Worm (Caenorhabditis elegans) whole organism, late embryonic: ENCODE data around the gene Y116A8C.470.
"Not testable (repeated sequence)": the region's sequence is repeated elsewhere in the genome, so short reads cannot be mapped to it uniquely, and the experiment has no call there.

Source experiments
- K02D7.2 ChIP-seq: sonication (generic microtip); optimal IDR thresholded peaks from 2 replicates; lab custom pipeline; 2017; ENCODE audit warnings: mild to moderate bottlenecking, missing genetic modification characterization, missing compliant biosample characterization
- ceh-19 ChIP-seq: fragments of 200-800 bp; sonication (Bioruptor generic); optimal IDR thresholded peaks from 2 replicates; lab custom pipeline; 2018; ENCODE audit warnings: mild to moderate bottlenecking, missing genetic modification characterization, missing compliant biosample characterization
- ceh-22 ChIP-seq: sonication (generic microtip); optimal IDR thresholded peaks from 2 replicates; lab custom pipeline; 2017; ENCODE audit warnings: missing biosample characterization, missing genetic modification characterization
- ceh-48 ChIP-seq: sonication (generic microtip); optimal IDR thresholded peaks from 2 replicates; lab custom pipeline; 2016; ENCODE audit warnings: missing genetic modification characterization, inconsistent platforms, missing compliant biosample characterization
- dve-1 ChIP-seq: sonication (generic microtip); optimal IDR thresholded peaks from 2 replicates; lab custom pipeline; 2017; ENCODE audit warnings: antibody characterized with exemption, mild to moderate bottlenecking, missing genetic modification characterization, missing compliant biosample characterization
- eyg-1 ChIP-seq: sonication (generic microtip); optimal IDR thresholded peaks from 2 replicates; lab custom pipeline; 2016; ENCODE audit warnings: missing genotype, missing genetic modification characterization, missing compliant biosample characterization
- hlh-13 ChIP-seq: fragments of 200-800 bp; sonication (Bioruptor generic); optimal IDR thresholded peaks from 2 replicates; lab custom pipeline; 2018; ENCODE audit warnings: mild to moderate bottlenecking, missing genetic modification characterization, missing compliant biosample characterization
- hlh-6 ChIP-seq: sonication (generic microtip); optimal IDR thresholded peaks from 2 replicates; lab custom pipeline; 2016; ENCODE audit warnings: missing genotype, missing genetic modification characterization, missing compliant biosample characterization
- hlh-8 ChIP-seq: sonication (generic microtip); optimal IDR thresholded peaks from 2 replicates; lab custom pipeline; 2016; ENCODE audit warnings: missing genotype, missing genetic modification characterization, missing compliant biosample characterization
- lin-11 ChIP-seq: fragments of 200-800 bp; sonication (Bioruptor generic); optimal IDR thresholded peaks from 2 replicates; lab custom pipeline; 2018; ENCODE audit warnings: mild to moderate bottlenecking, missing genetic modification characterization, missing compliant biosample characterization
- madf-2 ChIP-seq: sonication (generic microtip); optimal IDR thresholded peaks from 2 replicates; lab custom pipeline; 2017; ENCODE audit warnings: missing genetic modification characterization, missing compliant biosample characterization
- nfya-1 ChIP-seq: sonication (generic microtip); optimal IDR thresholded peaks from 2 replicates; lab custom pipeline; 2017; ENCODE audit warnings: missing genetic modification characterization, mild to moderate bottlenecking, missing compliant biosample characterization, antibody characterized with exemption, moderate library complexity
- nhr-11 ChIP-seq: fragments of 150-350 bp; optimal IDR thresholded peaks from 2 replicates; lab custom pipeline; 2014; ENCODE audit warnings: missing biosample characterization, missing genetic modification characterization
- nhr-232 ChIP-seq: sonication (generic microtip); optimal IDR thresholded peaks from 2 replicates; lab custom pipeline; 2016; ENCODE audit warnings: missing genetic modification characterization, missing compliant biosample characterization
- npax-4 ChIP-seq: sonication (generic microtip); optimal IDR thresholded peaks from 2 replicates; lab custom pipeline; 2016; ENCODE audit warnings: missing genetic modification characterization, missing compliant biosample characterization
- pag-3 ChIP-seq: sonication (generic microtip); optimal IDR thresholded peaks from 2 replicates; lab custom pipeline; 2016; ENCODE audit warnings: missing compliant biosample characterization, missing genetic modification characterization, borderline replicate concordance
- sox-2 ChIP-seq: fragments of 200-800 bp; sonication (Bioruptor generic); IDR thresholded peaks from 2 replicates; pipeline ENCODE4 v1.3.6; 2022; ENCODE audit warnings: missing genetic modification reagents, missing genetic modification characterization, missing compliant biosample characterization
- sox-4 ChIP-seq: sonication (generic microtip); optimal IDR thresholded peaks from 2 replicates; lab custom pipeline; 2017; ENCODE audit warnings: mild to moderate bottlenecking, missing genetic modification characterization, inconsistent platforms, missing compliant biosample characterization
- tbx-2 ChIP-seq: sonication (generic microtip); optimal IDR thresholded peaks from 2 replicates; lab custom pipeline; 2016; ENCODE audit warnings: missing genetic modification characterization, missing compliant biosample characterization
- ttx-3 ChIP-seq: sonication (generic microtip); optimal IDR thresholded peaks from 2 replicates; lab custom pipeline; 2016; ENCODE audit warnings: missing genetic modification reagents, missing genetic modification characterization, missing compliant biosample characterization
- unc-3 ChIP-seq, 2 experiments: fragments of 200-800 bp in 1 of 2; sonication (Bioruptor generic) in 1 of 2; sonication (generic microtip) in 1 of 2; conservative IDR thresholded peaks in 1 of 2; optimal IDR thresholded peaks in 1 of 2; 2 replicates each; pipeline versions ENCODE4 v1.3.6 to Lab custom; 2016 to 2022; ENCODE audit warnings: missing compliant biosample characterization in 2 of 2, missing genetic modification characterization in 2 of 2, missing genetic modification reagents in 1 of 2
- unc-42 ChIP-seq: sonication (generic microtip); optimal IDR thresholded peaks from 2 replicates; lab custom pipeline; 2016; ENCODE audit warnings: missing genotype, missing genetic modification characterization, missing compliant biosample characterization
- unc-55 ChIP-seq: sonication (generic microtip); optimal IDR thresholded peaks from 2 replicates; lab custom pipeline; 2017; ENCODE audit warnings: missing biosample characterization, missing genetic modification reagents, missing genetic modification characterization
- ztf-16 ChIP-seq: sonication (generic microtip); optimal IDR thresholded peaks from 2 replicates; lab custom pipeline; 2017; ENCODE audit warnings: missing genetic modification characterization, missing compliant biosample characterization

Gene Y116A8C.470

DNA sequence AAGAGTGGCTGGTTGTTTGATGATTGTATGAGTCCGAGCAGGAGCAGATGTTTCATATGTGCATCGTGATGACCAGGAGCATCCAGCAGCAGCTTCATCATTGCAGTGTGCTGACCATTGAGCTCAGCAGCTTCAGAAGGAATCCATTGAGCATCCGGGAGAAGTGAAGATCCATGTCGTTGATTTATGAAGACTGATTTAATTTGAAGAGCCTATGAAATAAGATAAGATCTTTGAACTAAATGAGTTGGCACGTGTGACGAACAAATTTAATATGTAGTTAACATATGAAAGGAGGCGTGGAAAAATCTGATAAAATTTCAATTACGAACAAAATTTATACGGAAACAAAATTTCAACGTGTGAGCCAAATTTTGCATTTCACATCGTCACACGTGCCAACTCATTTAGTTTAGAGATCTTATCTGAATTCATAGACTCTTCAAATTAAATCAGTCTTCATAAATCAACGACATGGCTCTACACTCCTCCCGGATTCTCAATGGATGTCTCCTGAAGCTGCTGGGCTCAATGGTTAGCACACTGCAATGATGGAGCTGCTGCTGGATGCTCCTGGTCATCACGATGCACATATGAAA is 1.2 kb downstream of the Y116A8C.470 start, which contains the start of the genes Y116A8C.469 and Y116A8C.468:
TSS of gene Y116A8C.469 (minus strand) at position 101 of the 599 bp plus-strand sequence.
TSS of gene Y116A8C.468 (plus strand) at position 549 of the 599 bp plus-strand sequence.
- TF ChIP-seq hlh-6 (tag; lab: Kevin White, UChicago) = no peak

DNA sequence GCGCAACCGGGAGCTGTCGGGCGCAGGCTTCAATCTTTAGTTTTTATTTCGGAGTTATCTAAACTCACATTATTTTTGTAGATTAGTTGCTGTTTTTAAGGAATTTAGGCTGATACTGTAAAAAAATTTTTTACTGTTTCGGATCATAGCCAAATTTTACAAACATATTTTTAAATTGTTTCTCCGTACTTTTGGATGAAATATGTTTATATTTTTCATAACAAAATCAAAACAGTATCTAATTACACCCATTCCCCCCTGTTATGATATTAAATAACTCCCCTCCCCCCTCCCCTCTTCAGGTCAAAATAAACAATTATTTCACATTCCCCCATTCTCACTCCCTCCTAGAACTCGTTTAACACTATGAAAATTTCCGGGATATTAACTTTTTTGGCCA is 3.4 kb downstream of the Y116A8C.470 start, which contains the start of gene Y116A8C.3:
TSS of gene Y116A8C.3 (plus strand) at position 301 of the 400 bp plus-strand sequence.
- no peak for TF ChIP-seq nhr-232 (tag; lab: Kevin White, UChicago)
- TF ChIP-seq unc-42 (tag; lab: Kevin White, UChicago) = no peak
- TF ChIP-seq K02D7.2 = no peak
- no peak for TF ChIP-seq dve-1

DNA sequence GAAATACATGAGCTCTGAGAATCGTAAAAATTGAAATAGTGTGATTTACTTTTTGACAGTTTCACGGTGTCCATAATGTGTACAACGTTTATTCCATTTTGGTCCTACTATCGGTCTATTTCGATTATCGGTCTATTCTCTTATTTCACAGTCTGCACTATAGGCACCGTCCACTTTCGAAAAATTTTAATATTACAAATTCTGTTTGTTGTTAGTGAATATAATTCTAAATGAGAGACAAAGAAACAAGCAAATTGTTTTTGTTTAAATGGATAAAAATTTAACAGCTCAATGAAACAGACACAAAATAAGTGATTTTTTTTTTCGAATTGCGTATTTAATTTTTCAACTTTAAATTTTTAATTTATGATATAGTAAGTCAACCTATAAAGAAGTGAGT is 20.9 kb downstream of the Y116A8C.470 start:
- TF ChIP-seq sox-4 (tag; lab: Kevin White, UChicago) (no peak), ztf-16 (tag; lab: Kevin White, UChicago) (no peak), ceh-48 (tag; lab: Kevin White, UChicago) (no peak), nfya-1 (tag; lab: Kevin White, UChicago) (no peak)

DNA sequence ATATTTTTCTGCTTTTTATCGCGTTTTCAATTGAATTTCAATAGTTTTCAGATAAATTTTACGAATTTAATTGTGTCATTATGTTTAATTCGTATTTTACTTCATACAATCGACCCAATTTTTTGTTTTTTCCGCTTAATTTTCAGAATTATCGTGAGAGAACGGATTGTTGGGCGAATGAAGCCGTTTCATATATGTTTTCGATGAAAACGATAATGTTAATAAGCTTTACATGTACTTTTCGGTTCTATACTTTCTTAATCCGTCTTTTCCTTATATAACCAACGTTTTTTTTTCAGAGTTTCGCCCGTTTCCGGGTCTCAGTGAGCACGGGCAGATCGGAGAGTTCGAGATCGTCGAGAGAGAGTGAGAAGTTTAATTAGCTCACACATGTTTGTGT is 23.8 kb downstream of the Y116A8C.470 start, which contains the start of gene T06A10.2:
TSS of gene T06A10.2 (plus strand) at position 301 of the 400 bp plus-strand sequence.
- TF ChIP-seq ceh-19 (GFP tag; lab: Kevin White, UChicago); ceh-22 (tag; lab: Kevin White, UChicago); unc-3 (GFP tag; conservative IDR thresholded peaks at IDR 0.05; lab: Robert Waterston, UW); unc-3 (tag; optimal IDR thresholded peaks at IDR 0.05; lab: Kevin White, UChicago): not testable (repeated sequence)

DNA sequence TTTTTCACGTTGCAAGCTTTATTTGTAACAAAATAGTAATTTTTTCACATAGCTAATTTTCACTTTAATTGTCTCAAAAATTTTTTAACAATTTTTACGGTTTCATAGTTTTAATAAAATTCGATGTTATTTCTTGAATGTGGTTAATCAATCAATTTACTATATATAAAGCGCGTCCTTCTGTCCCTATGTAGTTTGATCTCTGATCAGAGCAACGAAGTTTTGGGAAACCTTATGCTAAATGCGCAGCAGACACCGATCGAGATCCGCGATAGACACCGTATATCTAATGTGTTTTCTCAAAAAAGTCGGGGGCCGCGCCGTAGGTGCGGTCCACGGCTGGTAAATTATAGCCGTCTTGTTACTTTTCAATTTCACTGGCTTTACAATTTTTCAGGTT is 30.5 kb downstream of the Y116A8C.470 start:
- no peak for TF ChIP-seq eyg-1 (tag; lab: Kevin White, UChicago)
- no peak for TF ChIP-seq unc-55 (GFP tag; lab: Kevin White, UChicago)
- TF ChIP-seq madf-2 (tag; lab: Kevin White, UChicago) = no peak
- TF ChIP-seq nhr-11 (tag; lab: Kevin White, UChicago) = no peak
- no peak for TF ChIP-seq hlh-13 (GFP tag; lab: Kevin White, UChicago)
- no peak for TF ChIP-seq tbx-2
- no peak for TF ChIP-seq hlh-8 (tag; lab: Kevin White, UChicago)
- no peak for TF ChIP-seq sox-2
- no peak for TF ChIP-seq lin-11
- TF ChIP-seq pag-3 (tag; lab: Kevin White, UChicago) = no peak
- no peak for TF ChIP-seq ttx-3 (tag; lab: Kevin White, UChicago)
- no peak for TF ChIP-seq unc-3 (GFP tag; conservative IDR thresholded peaks at IDR 0.05; lab: Robert Waterston, UW)
- TF ChIP-seq unc-3 (tag; optimal IDR thresholded peaks at IDR 0.05; lab: Kevin White, UChicago) = no peak
- TF ChIP-seq npax-4 = no peak
